Fruit fly (Drosophila melanogaster) whole organism, prepupa: ENCODE data around the gene CG6083.

Source experiments
- CG32006 ChIP-seq: fragments of 200-800 bp; sonication (Bioruptor generic); optimal IDR thresholded peaks from 3 replicates; lab custom pipeline; 2017; ENCODE audit warnings: missing biosample characterization, mild to moderate bottlenecking, missing genetic modification characterization
- Ets96B ChIP-seq: fragments of 200-800 bp; optimal IDR thresholded peaks from 2 replicates; lab custom pipeline; 2019; ENCODE audit warnings: missing biosample characterization, mild to moderate bottlenecking, missing genetic modification characterization, moderate library complexity
- achi ChIP-seq: fragments of 200-800 bp; sonication (Bioruptor generic); optimal IDR thresholded peaks from 3 replicates; lab custom pipeline; 2016; ENCODE audit warnings: missing biosample characterization, missing genetic modification characterization

dm6 chr3L:11587720-11588580 is 38.0 kb downstream of the CG6083 start, which contains the start of gene rt:
- peak; percentile 88 for TF ChIP-seq Ets96B
- peak; percentile 76 for TF ChIP-seq achi (GFP tag; lab: Kevin White, UChicago)
- peak; percentile 83 for TF ChIP-seq CG32006 (GFP tag; lab: Kevin White, UChicago)
